Fruit fly (Drosophila melanogaster): ENCODE measurements around the gene CG32371.

The CG32371 gene

dm6 chr3L:7759835-7760780, 8.0 kb downstream of the CG32371 start, which contains the start of gene Hn:
Hn (plus strand) TSS chr3L:7760453.
- TF ChIP-seq CTCF (optimal IDR thresholded peaks at IDR 0.05) (no peak), CG8478 (optimal IDR thresholded peaks at IDR 0.05) (no peak)

dm6 chr3L:7754109-7754508, 14.0 kb downstream of the CG32371 start, which contains the start of gene CG7409:
CG7409 (plus strand) TSS chr3L:7754409.
- no peak for TF ChIP-seq CTCF (optimal IDR thresholded peaks at IDR 0.05)
- TF ChIP-seq CG8478 (optimal IDR thresholded peaks at IDR 0.05), result no peak

- TF ChIP-seq CTCF (optimal IDR thresholded peaks at IDR 0.05) (no peak), CG8478 (optimal IDR thresholded peaks at IDR 0.05) (no peak)
Observed at dm6 chr3L:7747044-7747443, 21.1 kb downstream of the CG32371 start, which contains the start of gene CG13685. CG13685 (plus strand) TSS chr3L:7747344.

- no peak for TF ChIP-seq CTCF (optimal IDR thresholded peaks at IDR 0.05)
- no peak for TF ChIP-seq CG8478 (optimal IDR thresholded peaks at IDR 0.05)
Observed at dm6 chr3L:7743741-7744140, 24.4 kb downstream of the CG32371 start.

DNA sequence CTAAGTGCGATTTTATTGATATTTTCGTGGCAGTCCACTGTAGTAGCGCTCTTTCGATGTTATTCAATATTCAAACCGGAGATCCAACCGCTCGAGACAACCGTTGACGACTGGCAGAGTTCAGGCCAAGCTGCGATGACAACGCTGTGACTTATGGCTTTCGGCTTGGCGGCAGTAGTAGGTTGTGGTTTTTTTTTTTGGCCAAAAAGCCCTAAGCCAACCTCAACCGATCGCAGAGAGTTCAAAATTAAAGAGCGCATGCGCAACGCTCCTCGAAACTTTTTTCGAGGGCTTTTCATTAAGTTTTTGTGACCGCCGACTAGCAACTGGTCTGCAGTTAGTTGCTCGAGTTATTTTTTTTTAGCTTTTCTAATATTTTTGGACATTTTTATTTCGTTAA, 25.2 kb downstream of the CG32371 start, which contains the start of gene Snmp2:
Snmp2 (minus strand) TSS at position 101 of the 400 bp plus-strand sequence.
- TF ChIP-seq CTCF (optimal IDR thresholded peaks at IDR 0.05) (no peak), CG8478 (optimal IDR thresholded peaks at IDR 0.05) (no peak)

- TF ChIP-seq CTCF (optimal IDR thresholded peaks at IDR 0.05), result no peak
Observed at dm6 chr3L:7741953-7742352, 26.2 kb downstream of the CG32371 start.

DNA sequence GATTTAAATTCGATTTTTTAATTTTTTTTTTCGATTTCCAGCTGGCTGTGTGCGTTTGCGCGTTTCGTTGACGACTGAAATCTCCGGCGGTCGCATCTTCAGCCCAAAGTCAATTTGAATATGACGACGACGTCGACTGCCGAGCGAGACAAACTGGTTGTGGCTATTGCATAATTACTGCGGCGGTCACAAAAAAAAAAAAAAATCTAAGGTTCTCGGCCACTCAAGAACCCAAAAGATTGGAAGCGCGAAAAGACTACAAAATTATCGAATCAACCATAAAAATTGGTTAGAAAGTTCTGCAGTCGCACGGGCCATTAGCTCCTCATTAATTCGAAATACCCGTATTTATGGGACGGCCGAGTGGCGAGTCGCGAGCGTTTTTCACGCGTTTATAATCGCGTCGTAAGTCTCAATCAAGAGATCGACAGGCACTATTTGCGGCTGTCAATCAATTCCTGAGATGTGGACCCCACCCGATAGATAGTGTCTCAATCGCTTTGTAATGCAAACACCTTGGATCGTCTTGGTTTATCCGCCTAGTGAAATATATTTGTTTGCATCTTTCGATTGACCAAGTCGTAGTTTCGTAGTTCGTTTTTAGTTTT, 35.9 kb downstream of the CG32371 start, which contains the start of gene CG8492:
CG8492 (minus strand) TSS at position 51 of the 608 bp plus-strand sequence.
- TF ChIP-seq CG8478 (optimal IDR thresholded peaks at IDR 0.05) (no peak), CTCF (optimal IDR thresholded peaks at IDR 0.05) (no peak)

DNA sequence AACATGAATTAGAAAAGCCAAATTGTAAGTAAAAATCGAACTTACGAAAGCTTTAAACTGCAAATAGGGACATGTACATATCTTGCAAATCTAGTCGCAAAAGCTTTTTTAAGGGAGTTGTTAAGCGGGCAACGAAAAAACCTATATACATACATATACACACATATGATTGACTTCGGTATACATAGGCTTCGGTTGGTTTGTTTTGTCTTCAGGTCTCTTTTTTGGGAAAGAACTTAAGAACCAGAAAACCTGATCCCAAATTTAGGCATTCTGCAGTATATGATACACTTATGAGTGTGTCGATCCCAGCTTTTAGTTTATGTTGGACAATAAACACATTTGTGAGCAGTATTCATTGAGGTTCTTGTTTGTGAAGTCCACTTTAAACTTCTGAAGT, 41.5 kb downstream of the CG32371 start:
- TF ChIP-seq CG8478 (optimal IDR thresholded peaks at IDR 0.05) (no peak), CTCF (optimal IDR thresholded peaks at IDR 0.05) (no peak)

dm6 chr3L:7726285-7726684, 41.9 kb downstream of the CG32371 start, which contains the start of gene CG7457:
CG7457 (minus strand) TSS chr3L:7726473.
- TF ChIP-seq CTCF (optimal IDR thresholded peaks at IDR 0.05) (no peak), CG8478 (optimal IDR thresholded peaks at IDR 0.05) (no peak)

DNA sequence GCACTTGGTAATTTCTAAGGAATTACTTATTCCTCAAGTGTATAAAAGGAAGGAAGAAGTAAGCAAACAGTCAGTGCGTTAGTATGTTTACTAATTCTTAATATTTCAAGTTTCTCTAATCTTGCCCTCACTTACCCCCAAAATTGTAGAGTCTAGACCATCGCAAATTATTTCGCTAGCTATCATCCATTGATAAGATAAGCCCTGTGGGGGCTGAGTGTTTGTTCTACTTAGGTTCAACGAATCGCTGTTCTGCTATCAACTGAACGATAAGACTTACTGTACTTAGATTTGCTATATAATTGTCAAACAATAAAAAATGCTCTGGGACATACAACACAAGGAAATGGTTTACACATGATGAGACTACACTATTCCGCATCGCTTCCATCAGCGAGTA, 46.6 kb downstream of the CG32371 start:
- TF ChIP-seq CG8478 (optimal IDR thresholded peaks at IDR 0.05) (no peak), CTCF (optimal IDR thresholded peaks at IDR 0.05) (no peak)

dm6 chr3L:7719418-7719789, 48.7 kb downstream of the CG32371 start:
- TF ChIP-seq CG8478 (optimal IDR thresholded peaks at IDR 0.05) (no peak), CTCF (optimal IDR thresholded peaks at IDR 0.05) (no peak)

DNA sequence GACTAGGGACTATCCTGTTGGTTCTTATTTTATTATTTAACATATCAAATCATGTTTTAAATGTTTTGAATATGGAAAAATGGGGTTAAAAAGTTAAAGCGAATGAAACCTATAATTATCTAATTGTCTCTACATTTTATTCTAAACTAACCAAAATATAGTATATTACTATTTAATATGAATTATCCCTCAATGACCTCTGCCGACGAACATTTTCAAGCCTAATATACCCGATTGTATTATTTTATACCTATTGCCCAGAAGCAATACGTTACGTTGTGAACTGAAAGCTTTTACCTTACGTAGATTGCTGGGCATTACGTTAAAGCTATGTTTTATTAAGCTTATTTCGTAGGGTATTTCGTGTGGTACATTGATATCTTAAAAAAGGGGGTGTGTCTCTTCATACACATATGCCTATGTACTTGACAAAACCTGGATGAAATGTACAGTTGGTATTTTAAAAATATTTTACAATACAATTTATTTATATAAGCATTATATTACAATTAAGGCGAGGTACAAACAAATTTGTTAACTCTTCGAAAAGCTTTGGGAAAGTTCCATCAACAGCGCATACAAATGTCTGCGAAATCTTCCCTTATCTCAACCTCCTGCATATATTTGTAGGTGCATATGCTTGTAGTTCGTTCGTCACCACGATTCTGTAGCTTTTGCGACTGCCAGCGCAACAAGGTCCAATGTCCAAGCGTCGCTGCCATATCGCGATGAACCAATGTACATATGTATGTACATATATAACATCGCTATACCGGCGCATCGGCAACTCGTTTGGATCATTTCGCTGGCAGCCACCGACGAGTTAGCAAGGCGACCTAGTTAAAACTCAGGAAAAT, 49.4 kb downstream of the CG32371 start, which contains the start of gene Mcad:
Mcad (plus strand) TSS at position 790 of the 857 bp plus-strand sequence.
- TF ChIP-seq CTCF (optimal IDR thresholded peaks at IDR 0.05) (no peak), CG8478 (optimal IDR thresholded peaks at IDR 0.05) (no peak)

- TF ChIP-seq CG8478 (optimal IDR thresholded peaks at IDR 0.05) (no peak), CTCF (optimal IDR thresholded peaks at IDR 0.05) (no peak)
Observed at dm6 chr3L:7717863-7718560, 50.1 kb downstream of the CG32371 start, which contains the start of gene Ank2. Ank2 (minus strand) TSS chr3L:7718395.

Data from S2 (cell line).